Fruit fly (Drosophila melanogaster) whole organism, embryonic: ENCODE measurements around the gene CG13837.
A peak's percentile ranks its signal among the peaks of the same experiment; 100 is the strongest.

Source experiments
- CG10267 ChIP-seq: fragments of 200-800 bp; sonication (Bioruptor generic); optimal IDR thresholded peaks from 2 replicates; lab custom pipeline; 2018; ENCODE audit warnings: missing biosample characterization, mild to moderate bottlenecking, missing genetic modification characterization, moderate library complexity
- CG11398 ChIP-seq: fragments of 200-800 bp; sonication (Bioruptor generic); optimal IDR thresholded peaks from 2 replicates; lab custom pipeline; 2016; ENCODE audit warnings: missing biosample characterization, missing genetic modification characterization
- CG12659 ChIP-seq: fragments of 200-800 bp; sonication (Bioruptor generic); optimal IDR thresholded peaks from 3 replicates; lab custom pipeline; 2017; ENCODE audit warnings: mild to moderate bottlenecking, missing biosample characterization, missing genetic modification reagents, missing genetic modification characterization
- CG12769 ChIP-seq: fragments of 200-800 bp; sonication (Bioruptor generic); optimal IDR thresholded peaks from 2 replicates; lab custom pipeline; 2019; ENCODE audit warnings: missing biosample characterization, mild to moderate bottlenecking, missing genetic modification characterization, moderate library complexity
- CG13296 ChIP-seq: fragments of 200-800 bp; sonication (Bioruptor generic); optimal IDR thresholded peaks from 3 replicates; lab custom pipeline; 2018; ENCODE audit warnings: missing biosample characterization, mild to moderate bottlenecking, missing genetic modification characterization
- CG13424 ChIP-seq: fragments of 200-800 bp; sonication (Bioruptor generic); optimal IDR thresholded peaks from 2 replicates; lab custom pipeline; 2019; ENCODE audit warnings: missing biosample characterization, mild to moderate bottlenecking, missing genetic modification characterization, moderate library complexity
- CG14710 ChIP-seq: fragments of 200-800 bp; sonication (Bioruptor generic); optimal IDR thresholded peaks from 3 replicates; lab custom pipeline; 2019; ENCODE audit warnings: missing biosample characterization, mild to moderate bottlenecking, missing genetic modification characterization, moderate library complexity
- CG14860 ChIP-seq: fragments of 200-800 bp; sonication (Bioruptor generic); IDR thresholded peaks from 3 replicates; pipeline ENCODE4 v1.3.6; 2022; ENCODE audit warnings: missing biosample characterization, missing genetic modification characterization; ENCODE audit not compliant: partially characterized antibody
- CG15011 ChIP-seq: fragments of 200-800 bp; sonication (Bioruptor generic); optimal IDR thresholded peaks from 3 replicates; lab custom pipeline; 2018; ENCODE audit warnings: missing biosample characterization, mild to moderate bottlenecking, missing genetic modification characterization
- CG15479 ChIP-seq: fragments of 200-800 bp; sonication (Bioruptor generic); optimal IDR thresholded peaks from 3 replicates; lab custom pipeline; 2019; ENCODE audit warnings: missing biosample characterization, mild to moderate bottlenecking, missing genetic modification characterization, moderate library complexity
- CG15514 ChIP-seq: fragments of 200-800 bp; sonication (Bioruptor generic); optimal IDR thresholded peaks from 3 replicates; lab custom pipeline; 2017; ENCODE audit warnings: missing biosample characterization, missing genetic modification characterization, mild to moderate bottlenecking, moderate library complexity, missing genetic modification reagents
- CG1602 ChIP-seq: fragments of 200-800 bp; sonication (Bioruptor generic); optimal IDR thresholded peaks from 3 replicates; lab custom pipeline; 2016; ENCODE audit warnings: missing biosample characterization, missing genetic modification characterization
- CG16779 ChIP-seq: fragments of 200-800 bp; sonication (Bioruptor generic); IDR thresholded peaks from 2 replicates; pipeline ENCODE4 v1.3.6; 2022; ENCODE audit warnings: missing biosample characterization, missing genetic modification characterization
- CG16815 ChIP-seq: fragments of 200-800 bp; sonication (Bioruptor generic); optimal IDR thresholded peaks from 3 replicates; lab custom pipeline; 2017; ENCODE audit warnings: missing biosample characterization, mild to moderate bottlenecking, missing genetic modification characterization
- CG2202 ChIP-seq: fragments of 200-800 bp; sonication (Bioruptor generic); optimal IDR thresholded peaks from 2 replicates; lab custom pipeline; 2018; ENCODE audit warnings: missing biosample characterization, mild to moderate bottlenecking, missing genetic modification characterization
- CG3281 ChIP-seq: fragments of 200-800 bp; sonication (Bioruptor generic); optimal IDR thresholded peaks from 3 replicates; lab custom pipeline; 2017; ENCODE audit warnings: missing biosample characterization, mild to moderate bottlenecking, missing genetic modification characterization
- CG34224 ChIP-seq: fragments of 200-800 bp; sonication (Bioruptor generic); IDR thresholded peaks from 3 replicates; pipeline ENCODE4 v1.3.6; 2022; ENCODE audit warnings: missing biosample characterization, missing genetic modification characterization; ENCODE audit not compliant: partially characterized antibody
- CG4424 ChIP-seq: fragments of 200-800 bp; sonication (Bioruptor generic); optimal IDR thresholded peaks from 3 replicates; lab custom pipeline; 2016; ENCODE audit warnings: missing biosample characterization, missing genetic modification characterization
- CG6654 ChIP-seq: fragments of 200-800 bp; sonication (Bioruptor generic); optimal IDR thresholded peaks from 2 replicates; lab custom pipeline; 2017; ENCODE audit warnings: missing biosample characterization, mild to moderate bottlenecking, missing genetic modification characterization
- CG7357 ChIP-seq: fragments of 200-800 bp; sonication (Bioruptor generic); IDR thresholded peaks from 3 replicates; pipeline ENCODE4 v1.3.6; 2022; ENCODE audit warnings: missing biosample characterization, missing genetic modification characterization
- CG7786 ChIP-seq: fragments of 200-800 bp; sonication (Bioruptor generic); optimal IDR thresholded peaks from 2 replicates; lab custom pipeline; 2016; ENCODE audit warnings: missing biosample characterization, missing genetic modification characterization
- CG8388 ChIP-seq: fragments of 200-800 bp; sonication (Bioruptor generic); optimal IDR thresholded peaks from 2 replicates; lab custom pipeline; 2019; ENCODE audit warnings: missing biosample characterization, mild to moderate bottlenecking, missing genetic modification characterization, moderate library complexity
- CG9797 ChIP-seq: fragments of 200-800 bp; sonication (Bioruptor generic); optimal IDR thresholded peaks from 3 replicates; lab custom pipeline; 2018; ENCODE audit warnings: missing biosample characterization, mild to moderate bottlenecking, missing genetic modification characterization
- CTCF ChIP-seq: fragments of 200-800 bp; sonication (Bioruptor generic); optimal IDR thresholded peaks from 2 replicates; lab custom pipeline; 2017; ENCODE audit warnings: missing biosample characterization, mild to moderate bottlenecking, missing genetic modification characterization, moderate library complexity
- D19B ChIP-seq: fragments of 200-800 bp; sonication (Bioruptor generic); optimal IDR thresholded peaks from 2 replicates; lab custom pipeline; 2017; ENCODE audit warnings: missing biosample characterization, mild to moderate bottlenecking, missing genetic modification characterization
- E2f2 ChIP-seq: fragments of 200-800 bp; sonication (Bioruptor generic); IDR thresholded peaks from 2 replicates; pipeline ENCODE4 v1.3.6; 2022; ENCODE audit warnings: missing biosample characterization, missing genetic modification characterization
- Hr3 ChIP-seq: fragments of 200-800 bp; sonication (Bioruptor generic); optimal IDR thresholded peaks from 3 replicates; lab custom pipeline; 2016; ENCODE audit warnings: missing biosample characterization, missing genetic modification characterization
- NFAT ChIP-seq: fragments of 200-800 bp; sonication (Bioruptor generic); IDR thresholded peaks from 2 replicates; pipeline ENCODE4 v1.3.6; 2022; ENCODE audit warnings: missing biosample characterization, missing genetic modification characterization
- Nf-YA ChIP-seq: fragments of 200-800 bp; sonication (Bioruptor generic); IDR thresholded peaks from 2 replicates; pipeline ENCODE4 v1.3.6; 2022; ENCODE audit warnings: missing biosample characterization, missing genetic modification characterization
- Poxn ChIP-seq: fragments of 200-800 bp; sonication (Bioruptor generic); IDR thresholded peaks from 2 replicates; pipeline ENCODE4 v1.3.6; 2022; ENCODE audit warnings: missing biosample characterization, missing genetic modification characterization
- corto ChIP-seq: fragments of 200-800 bp; sonication (Bioruptor generic); optimal IDR thresholded peaks from 2 replicates; lab custom pipeline; 2016; ENCODE audit warnings: missing biosample characterization, mild to moderate bottlenecking, missing genetic modification characterization, moderate library complexity
- crp ChIP-seq, 2 experiments: fragments of 200-800 bp; sonication (Bioruptor generic); optimal IDR thresholded peaks; 2 replicates in 1 of 2; 3 replicates in 1 of 2; lab custom pipeline; 2017; ENCODE audit warnings: missing biosample characterization in 2 of 2, missing genetic modification characterization in 2 of 2, mild to moderate bottlenecking in 1 of 2, moderate library complexity in 1 of 2
- dpn ChIP-seq, 2 experiments: fragments of 200-800 bp; sonication (Bioruptor generic); optimal IDR thresholded peaks; 3 replicates each; lab custom pipeline; 2016; ENCODE audit warnings: missing biosample characterization in 2 of 2, missing genetic modification characterization in 2 of 2
- en ChIP-seq: fragments of 200-800 bp; sonication (Bioruptor generic); optimal IDR thresholded peaks from 2 replicates; lab custom pipeline; 2016; ENCODE audit warnings: missing biosample characterization, missing genetic modification characterization
- ewg ChIP-seq: fragments of 200-800 bp; sonication (Bioruptor generic); optimal IDR thresholded peaks from 3 replicates; lab custom pipeline; 2017; ENCODE audit warnings: mild to moderate bottlenecking, missing biosample characterization, missing genetic modification reagents, missing genetic modification characterization
- fd3F ChIP-seq: fragments of 200-800 bp; sonication (Bioruptor generic); optimal IDR thresholded peaks from 2 replicates; lab custom pipeline; 2018; ENCODE audit warnings: missing biosample characterization, mild to moderate bottlenecking, missing genetic modification characterization, moderate library complexity
- ftz-f1 ChIP-seq: fragments of 200-800 bp; sonication (Bioruptor generic); optimal IDR thresholded peaks from 2 replicates; lab custom pipeline; 2016; ENCODE audit warnings: missing biosample characterization, missing genetic modification characterization
- grn ChIP-seq: fragments of 200-800 bp; sonication (Bioruptor generic); optimal IDR thresholded peaks from 3 replicates; lab custom pipeline; 2017; ENCODE audit warnings: missing biosample characterization, missing genetic modification characterization
- gt ChIP-seq: fragments of 200-800 bp; sonication (Bioruptor generic); IDR thresholded peaks from 2 replicates; pipeline ENCODE4 v1.3.6; 2022; ENCODE audit warnings: missing biosample characterization, missing genetic modification characterization
- ken ChIP-seq: fragments of 200-800 bp; sonication (Bioruptor generic); IDR thresholded peaks from 3 replicates; pipeline ENCODE4 v1.3.6; 2022; ENCODE audit warnings: missing biosample characterization, missing genetic modification characterization
- klu ChIP-seq: fragments of 200-800 bp; sonication (Bioruptor generic); IDR thresholded peaks from 2 replicates; pipeline ENCODE4 v1.3.6; 2022; ENCODE audit warnings: missing biosample characterization, missing genetic modification characterization
- lmd ChIP-seq: fragments of 200-800 bp; sonication (Bioruptor generic); IDR thresholded peaks from 2 replicates; pipeline ENCODE4 v1.3.6; 2022; ENCODE audit warnings: missing biosample characterization, missing genetic modification characterization
- pan ChIP-seq, 4 experiments: fragments of >200 bp in 3 of 4; fragments of 200-800 bp in 1 of 4; sonication (Bioruptor generic) in 1 of 4; optimal IDR thresholded peaks in 3 of 4; IDR thresholded peaks in 1 of 4; 2 replicates each; pipeline versions ENCODE4 v1.3.6 to Lab custom; 2017 to 2022; ENCODE audit warnings: missing biosample characterization in 2 of 4, missing genetic modification characterization in 2 of 4, mixed read lengths in 1 of 4
- pho ChIP-seq: fragments of 200-800 bp; sonication (Bioruptor generic); optimal IDR thresholded peaks from 2 replicates; lab custom pipeline; 2016; ENCODE audit warnings: missing biosample characterization, missing genetic modification characterization
- pita ChIP-seq: fragments of 200-800 bp; sonication (Bioruptor generic); optimal IDR thresholded peaks from 2 replicates; lab custom pipeline; 2017; ENCODE audit warnings: missing biosample characterization, mild to moderate bottlenecking, missing genetic modification characterization
- pum ChIP-seq: fragments of 200-800 bp; sonication (Bioruptor generic); optimal IDR thresholded peaks from 2 replicates; lab custom pipeline; 2016; ENCODE audit warnings: missing biosample characterization, missing genetic modification characterization
- sens ChIP-seq: fragments of 200-800 bp; sonication (Bioruptor generic); peaks from one replicate; lab custom pipeline; 2016; ENCODE audit warnings: missing biosample characterization, missing genetic modification characterization
- tin ChIP-seq: fragments of 200-800 bp; sonication (Bioruptor generic); optimal IDR thresholded peaks from 3 replicates; lab custom pipeline; 2016; ENCODE audit warnings: missing biosample characterization, missing genetic modification characterization
- vnd ChIP-seq: fragments of 200-800 bp; sonication (Bioruptor generic); IDR thresholded peaks from 3 replicates; pipeline ENCODE4 v1.3.6; 2022; ENCODE audit warnings: missing biosample characterization, missing genetic modification characterization; ENCODE audit not compliant: partially characterized antibody
- wek ChIP-seq: fragments of 200-800 bp; sonication (Bioruptor generic); optimal IDR thresholded peaks from 3 replicates; lab custom pipeline; 2018; ENCODE audit warnings: missing biosample characterization, mild to moderate bottlenecking, missing genetic modification characterization, moderate library complexity
- z ChIP-seq: fragments of 200-800 bp; sonication (Bioruptor generic); IDR thresholded peaks from 3 replicates; pipeline ENCODE4 v1.3.6; 2022; ENCODE audit warnings: missing biosample characterization, missing genetic modification characterization

CG13837 gene

dm6 chr3R:23061209-23061608, 17.4 kb downstream of the CG13837 start, which contains the start of the genes sav and Ublcp1 (continued):
- TF ChIP-seq tin (GFP tag; lab: Kevin White, UChicago) (peak; percentile 44), fd3F (GFP tag; lab: Kevin White, UChicago) (no peak), CTCF (GFP tag; lab: Kevin White, UChicago) (no peak), pum (GFP tag; lab: Kevin White, UChicago) (no peak), D19B (no peak), wek (GFP tag; lab: Kevin White, UChicago) (no peak), CG10267 (peak; percentile 64), ewg (GFP tag; lab: Kevin White, UChicago) (no peak), CG12769 (tag; lab: Kevin White, UChicago) (no peak), Hr3 (GFP tag; lab: Kevin White, UChicago) (peak; percentile 27), CG16779 (GFP tag; lab: Robert Waterston, UW) (no peak), NFAT (GFP tag; lab: Robert Waterston, UW) (no peak), CG13296 (GFP tag; lab: Kevin White, UChicago) (no peak), ftz-f1 (GFP tag; lab: Kevin White, UChicago) (no peak), CG4424 (GFP tag; lab: Kevin White, UChicago) (peak; percentile 20), CG11398 (GFP tag; lab: Kevin White, UChicago) (no peak), Nf-YA (GFP tag; lab: Robert Waterston, UW) (no peak), CG7786 (GFP tag; lab: Kevin White, UChicago) (no peak), vnd (GFP tag; lab: Robert Waterston, UW) (peak; percentile 90), CG15479 (GFP tag; lab: Kevin White, UChicago) (no peak), E2f2 (peak; percentile 54), CG6654 (no peak), CG12659 (GFP tag; lab: Kevin White, UChicago) (peak; percentile 65), CG2202 (no peak), CG8388 (GFP tag; lab: Kevin White, UChicago) (peak; percentile 18), z (GFP tag; lab: Robert Waterston, UW) (no peak), CG34224 (GFP tag; lab: Robert Waterston, UW) (peak; percentile 92), CG14860 (GFP tag; lab: Robert Waterston, UW) (peak; percentile 84), crp (GFP tag; optimal IDR thresholded peaks at IDR 0.05; lab: Kevin White, UChicago) (peak in 1 of 2 experiments; percentile 76), CG1602 (GFP tag; lab: Kevin White, UChicago) (peak; percentile 19), CG14710 (tag; lab: Kevin White, UChicago) (peak; percentile 74), CG16815 (GFP tag; lab: Kevin White, UChicago) (no peak), pan (optimal IDR thresholded peaks at IDR 0.05; lab: Kevin White, UChicago) (no peak), pan (GFP tag; optimal IDR thresholded peaks at IDR 0.05 in 1 of 2, IDR thresholded peaks at IDR 0.05 in 1 of 2) (no peak), CG3281 (GFP tag; lab: Kevin White, UChicago) (peak; percentile 19), dpn (GFP tag; optimal IDR thresholded peaks at IDR 0.05; lab: Kevin White, UChicago) (peak in 1 of 2 experiments; percentile 38), CG9797 (GFP tag; lab: Kevin White, UChicago) (peak; percentile 71), CG13424 (tag; lab: Kevin White, UChicago) (no peak), corto (GFP tag; lab: Kevin White, UChicago) (no peak), grn (GFP tag; lab: Kevin White, UChicago) (no peak), CG7357 (no peak), klu (no peak), CG15011 (GFP tag; lab: Kevin White, UChicago) (no peak), pho (GFP tag; lab: Kevin White, UChicago) (no peak), en (no peak), gt (GFP tag; lab: Robert Waterston, UW) (no peak), pita (GFP tag; lab: Kevin White, UChicago) (no peak), ken (GFP tag; lab: Robert Waterston, UW) (no peak), Poxn (GFP tag; lab: Robert Waterston, UW) (no peak), sens (GFP tag; lab: Kevin White, UChicago) (peak; percentile 49), lmd (GFP tag; lab: Robert Waterston, UW) (peak; percentile 21; the same call in 1 of the 2 replicates), CG15514 (peak; percentile 46)
